Worm (Caenorhabditis elegans): ENCODE measurements around the gene Y46H3D.1.

ce11 chrV:1648000-1648399 lies 5.7 kb downstream of the Y46H3D.1 start, which contains the start of gene irld-45:
- TF ChIP-seq tbx-8 (GFP tag; optimal IDR thresholded peaks at IDR 0.05) (no peak), blmp-1 (tag; optimal IDR thresholded peaks at IDR 0.05) (no peak)
